Worm (Caenorhabditis elegans) whole organism, late embryonic: ENCODE measurements around the gene gnrr-5.

Source experiments
- ceh-19 ChIP-seq: fragments of 200-800 bp; sonication (Bioruptor generic); optimal IDR thresholded peaks from 2 replicates; lab custom pipeline; 2018; ENCODE audit warnings: mild to moderate bottlenecking, missing genetic modification characterization, missing compliant biosample characterization
- elt-4 ChIP-seq: sonication (generic microtip); optimal IDR thresholded peaks from 2 replicates; lab custom pipeline; 2016; ENCODE audit warnings: missing genetic modification characterization, missing compliant biosample characterization
- nhr-11 ChIP-seq: fragments of 150-350 bp; optimal IDR thresholded peaks from 2 replicates; lab custom pipeline; 2014; ENCODE audit warnings: missing biosample characterization, missing genetic modification characterization
- odd-2 ChIP-seq: sonication (generic microtip); optimal IDR thresholded peaks from 2 replicates; lab custom pipeline; 2017; ENCODE audit warnings: antibody characterized with exemption, mild to moderate bottlenecking, missing genetic modification characterization, missing compliant biosample characterization
- pqm-1 ChIP-seq: sonication (generic microtip); optimal IDR thresholded peaks from 2 replicates; lab custom pipeline; 2016; ENCODE audit warnings: missing genetic modification characterization, missing compliant biosample characterization
- rnt-1 ChIP-seq: sonication (generic microtip); optimal IDR thresholded peaks from 2 replicates; lab custom pipeline; 2016; ENCODE audit warnings: missing genetic modification characterization, missing compliant biosample characterization
- syd-9 ChIP-seq: sonication (generic microtip); optimal IDR thresholded peaks from 2 replicates; lab custom pipeline; 2016; ENCODE audit warnings: mild to moderate bottlenecking, missing genetic modification characterization, moderate library complexity, missing compliant biosample characterization
- unc-55 ChIP-seq: sonication (generic microtip); optimal IDR thresholded peaks from 2 replicates; lab custom pipeline; 2017; ENCODE audit warnings: missing biosample characterization, missing genetic modification reagents, missing genetic modification characterization

- no peak for TF ChIP-seq odd-2 (tag; lab: Kevin White, UChicago)
- no peak for TF ChIP-seq elt-4 (tag; lab: Kevin White, UChicago)
- TF ChIP-seq rnt-1 (tag; lab: Kevin White, UChicago) = no peak
- no peak for TF ChIP-seq ceh-19 (GFP tag; lab: Kevin White, UChicago)
- TF ChIP-seq unc-55 (GFP tag; lab: Kevin White, UChicago) = no peak
- no peak for TF ChIP-seq nhr-11 (tag; lab: Kevin White, UChicago)
- TF ChIP-seq syd-9 (tag; lab: Kevin White, UChicago) = no peak
- TF ChIP-seq pqm-1 (tag; lab: Kevin White, UChicago) = no peak
These were observed 42.8 kb downstream of the gnrr-5 start, which contains the start of gene Y47D7A.17 for ce11 chrV:4411714-4412113.
